Fruit fly (Drosophila melanogaster) whole organism, embryonic: ENCODE measurements around the gene CG13074.

Experiments used
- CG11560 ChIP-seq: fragments of 200-800 bp; sonication (Bioruptor generic); IDR thresholded peaks from 3 replicates; pipeline ENCODE4 v1.3.6; 2022; ENCODE audit warnings: missing biosample characterization, missing genetic modification characterization
- CG13287 ChIP-seq: fragments of 200-800 bp; sonication (Bioruptor generic); IDR thresholded peaks from 2 replicates; pipeline ENCODE4 v1.3.6; 2022; ENCODE audit warnings: missing biosample characterization, missing genetic modification characterization; ENCODE audit not compliant: partially characterized antibody
- CG13424 ChIP-seq: fragments of 200-800 bp; sonication (Bioruptor generic); optimal IDR thresholded peaks from 2 replicates; lab custom pipeline; 2019; ENCODE audit warnings: missing biosample characterization, mild to moderate bottlenecking, missing genetic modification characterization, moderate library complexity
- CG13624 ChIP-seq: fragments of 200-800 bp; sonication (Bioruptor generic); optimal IDR thresholded peaks from 2 replicates; lab custom pipeline; 2016; ENCODE audit warnings: missing biosample characterization, missing genetic modification characterization
- CG13894 ChIP-seq: fragments of 200-800 bp; sonication (Bioruptor generic); optimal IDR thresholded peaks from 3 replicates; lab custom pipeline; 2018; ENCODE audit warnings: missing biosample characterization, mild to moderate bottlenecking, missing genetic modification characterization, moderate library complexity
- CG15073 ChIP-seq: fragments of 200-800 bp; sonication (Bioruptor generic); optimal IDR thresholded peaks from 2 replicates; lab custom pipeline; 2016; ENCODE audit warnings: missing biosample characterization, missing genetic modification characterization
- CG1647 ChIP-seq: fragments of 200-800 bp; sonication (Bioruptor generic); optimal IDR thresholded peaks from 3 replicates; lab custom pipeline; 2016; ENCODE audit warnings: missing biosample characterization, missing genetic modification characterization
- CG17186 ChIP-seq: fragments of 200-800 bp; sonication (Bioruptor generic); optimal IDR thresholded peaks from 3 replicates; lab custom pipeline; 2017; ENCODE audit warnings: missing biosample characterization, missing genetic modification reagents, missing genetic modification characterization
- CG17361 ChIP-seq: fragments of 200-800 bp; sonication (Bioruptor generic); IDR thresholded peaks from 3 replicates; pipeline ENCODE4 v1.3.6; 2022; ENCODE audit warnings: missing biosample characterization, missing genetic modification characterization
- CG17568 ChIP-seq: fragments of 200-800 bp; sonication (Bioruptor generic); optimal IDR thresholded peaks from 2 replicates; lab custom pipeline; 2018; ENCODE audit warnings: missing biosample characterization, mild to moderate bottlenecking, missing genetic modification characterization, moderate library complexity
- CG2120 ChIP-seq: fragments of 200-800 bp; sonication (Bioruptor generic); optimal IDR thresholded peaks from 3 replicates; lab custom pipeline; 2016; ENCODE audit warnings: missing biosample characterization, missing genetic modification characterization
- CG2199 ChIP-seq: fragments of 200-800 bp; sonication (Bioruptor generic); IDR thresholded peaks from 3 replicates; pipeline ENCODE4 v1.3.6; 2022; ENCODE audit warnings: missing biosample characterization, missing genetic modification characterization
- CG2712 ChIP-seq: fragments of 200-800 bp; optimal IDR thresholded peaks from 3 replicates; lab custom pipeline; 2019; ENCODE audit warnings: missing biosample characterization, mild to moderate bottlenecking, missing genetic modification characterization, moderate library complexity
- CG3407 ChIP-seq: fragments of 200-800 bp; sonication (Bioruptor generic); optimal IDR thresholded peaks from 2 replicates; lab custom pipeline; 2018; ENCODE audit warnings: missing biosample characterization, mild to moderate bottlenecking, missing genetic modification characterization
- CG3838 ChIP-seq: fragments of 200-800 bp; sonication (Bioruptor generic); optimal IDR thresholded peaks from 3 replicates; lab custom pipeline; 2016; ENCODE audit warnings: missing biosample characterization, missing genetic modification characterization
- CG3995 ChIP-seq: fragments of 200-800 bp; sonication (Bioruptor generic); optimal IDR thresholded peaks from 3 replicates; lab custom pipeline; 2016; ENCODE audit warnings: missing biosample characterization, missing genetic modification characterization
- CG4404 ChIP-seq: fragments of 200-800 bp; sonication (Bioruptor generic); IDR thresholded peaks from 2 replicates; pipeline ENCODE4 v1.3.6; 2022; ENCODE audit warnings: missing biosample characterization, missing genetic modification characterization
- CG7372 ChIP-seq: fragments of 200-800 bp; sonication (Bioruptor generic); IDR thresholded peaks from 2 replicates; pipeline ENCODE4 v1.3.6; 2022; ENCODE audit warnings: missing biosample characterization, missing genetic modification characterization
- CG8290 ChIP-seq, 3 experiments: fragments of 200-800 bp; sonication (Bioruptor generic); optimal IDR thresholded peaks; 2 replicates each; lab custom pipeline; 2016 to 2019; ENCODE audit warnings: missing biosample characterization in 3 of 3, missing genetic modification characterization in 3 of 3, mild to moderate bottlenecking in 2 of 3, moderate library complexity in 1 of 3
- CG8478 ChIP-seq: fragments of >200 bp; optimal IDR thresholded peaks from 2 replicates; lab custom pipeline; 2018
- CG9215 ChIP-seq: fragments of 200-800 bp; sonication (Bioruptor generic); IDR thresholded peaks from 2 replicates; pipeline ENCODE4 v1.3.6; 2022; ENCODE audit warnings: missing biosample characterization, missing genetic modification characterization
- CG9727 ChIP-seq: fragments of 200-800 bp; sonication (Bioruptor generic); optimal IDR thresholded peaks from 3 replicates; lab custom pipeline; 2017; ENCODE audit warnings: missing biosample characterization, mild to moderate bottlenecking, missing genetic modification characterization
- CG9817 ChIP-seq: fragments of 200-800 bp; sonication (Bioruptor generic); optimal IDR thresholded peaks from 2 replicates; lab custom pipeline; 2018; ENCODE audit warnings: missing biosample characterization, mild to moderate bottlenecking, missing genetic modification characterization, moderate library complexity
- Dbx ChIP-seq: fragments of 200-800 bp; sonication (Bioruptor generic); IDR thresholded peaks from 3 replicates; pipeline ENCODE4 v1.3.6; 2022; ENCODE audit warnings: missing biosample characterization, missing genetic modification characterization
- Drgx ChIP-seq: fragments of 200-800 bp; sonication (Bioruptor generic); IDR thresholded peaks from 2 replicates; pipeline ENCODE4 v1.3.6; 2022; ENCODE audit warnings: missing biosample characterization, missing genetic modification characterization
- Hr51 ChIP-seq, 2 experiments: fragments of 200-800 bp; sonication (Bioruptor generic); optimal IDR thresholded peaks; 2 replicates in 1 of 2; 3 replicates in 1 of 2; lab custom pipeline; 2016 to 2018; ENCODE audit warnings: missing biosample characterization in 2 of 2, missing genetic modification characterization in 2 of 2, mild to moderate bottlenecking in 1 of 2, moderate library complexity in 1 of 2
- NFAT ChIP-seq: fragments of 200-800 bp; sonication (Bioruptor generic); IDR thresholded peaks from 2 replicates; pipeline ENCODE4 v1.3.6; 2022; ENCODE audit warnings: missing biosample characterization, missing genetic modification characterization
- Oaz ChIP-seq: fragments of 200-800 bp; sonication (Bioruptor generic); IDR thresholded peaks from 2 replicates; pipeline ENCODE4 v1.3.6; 2022; ENCODE audit warnings: missing biosample characterization, missing genetic modification characterization
- Optix ChIP-seq: fragments of 200-800 bp; sonication (Bioruptor generic); IDR thresholded peaks from 3 replicates; pipeline ENCODE4 v1.3.6; 2022; ENCODE audit warnings: missing biosample characterization, missing genetic modification characterization
- Ptx1 ChIP-seq: fragments of 200-800 bp; sonication (Bioruptor generic); IDR thresholded peaks from 2 replicates; pipeline ENCODE4 v1.3.6; 2022; ENCODE audit warnings: missing biosample characterization, missing genetic modification characterization
- Rx ChIP-seq: fragments of 200-800 bp; sonication (Bioruptor generic); IDR thresholded peaks from 2 replicates; pipeline ENCODE4 v1.3.6; 2022; ENCODE audit warnings: missing biosample characterization, missing genetic modification characterization
- Side ChIP-seq: fragments of 200-800 bp; sonication (Bioruptor generic); optimal IDR thresholded peaks from 2 replicates; lab custom pipeline; 2016; ENCODE audit warnings: missing biosample characterization, missing genetic modification characterization
- Sin3A ChIP-seq: fragments of >200 bp; optimal IDR thresholded peaks from 2 replicates; lab custom pipeline; 2018
- Trl ChIP-seq, 3 experiments: fragments of >200 bp in 2 of 3; fragments of 200-800 bp in 1 of 3; sonication (Bioruptor generic) in 1 of 3; optimal IDR thresholded peaks; 2 replicates in 1 of 3; 3 replicates in 2 of 3; lab custom pipeline; 2016 to 2017; ENCODE audit warnings: missing biosample characterization in 1 of 3, missing genetic modification characterization in 1 of 3
- amos ChIP-seq: fragments of 200-800 bp; sonication (Bioruptor generic); IDR thresholded peaks from 2 replicates; pipeline ENCODE4 v1.3.6; 2022; ENCODE audit warnings: missing biosample characterization, missing genetic modification characterization; ENCODE audit not compliant: partially characterized antibody
- bab2 ChIP-seq: fragments of 200-800 bp; sonication (Bioruptor generic); optimal IDR thresholded peaks from 2 replicates; lab custom pipeline; 2016; ENCODE audit warnings: missing biosample characterization, missing genetic modification characterization
- dpn ChIP-seq, 2 experiments: fragments of 200-800 bp; sonication (Bioruptor generic); optimal IDR thresholded peaks; 3 replicates each; lab custom pipeline; 2016; ENCODE audit warnings: missing biosample characterization in 2 of 2, missing genetic modification characterization in 2 of 2
- ewg ChIP-seq: fragments of 200-800 bp; sonication (Bioruptor generic); optimal IDR thresholded peaks from 3 replicates; lab custom pipeline; 2017; ENCODE audit warnings: mild to moderate bottlenecking, missing biosample characterization, missing genetic modification reagents, missing genetic modification characterization
- fd64A ChIP-seq: fragments of 200-800 bp; sonication (Bioruptor generic); optimal IDR thresholded peaks from 3 replicates; lab custom pipeline; 2018; ENCODE audit warnings: missing biosample characterization, mild to moderate bottlenecking, missing genetic modification characterization
- gce ChIP-seq: fragments of 200-800 bp; sonication (Bioruptor generic); IDR thresholded peaks from 3 replicates; pipeline ENCODE4 v1.3.6; 2022; ENCODE audit warnings: missing biosample characterization, missing genetic modification characterization
- hbn ChIP-seq: fragments of 200-800 bp; sonication (Bioruptor generic); IDR thresholded peaks from 2 replicates; pipeline ENCODE4 v1.3.6; 2022; ENCODE audit warnings: missing biosample characterization, missing genetic modification characterization; ENCODE audit not compliant: partially characterized antibody
- oc ChIP-seq: fragments of 200-800 bp; sonication (Bioruptor generic); optimal IDR thresholded peaks from 2 replicates; lab custom pipeline; 2018; ENCODE audit warnings: missing biosample characterization, mild to moderate bottlenecking, missing genetic modification characterization, moderate library complexity
- sc ChIP-seq, 3 experiments: fragments of >200 bp in 2 of 3; fragments of 200-800 bp in 1 of 3; sonication (Bioruptor generic) in 1 of 3; optimal IDR thresholded peaks; 2 replicates in 2 of 3; 3 replicates in 1 of 3; lab custom pipeline; 2017; ENCODE audit warnings: mild to moderate bottlenecking in 1 of 3, missing biosample characterization in 1 of 3, missing genetic modification characterization in 1 of 3, missing genetic modification reagents in 1 of 3
- schlank ChIP-seq: fragments of 200-800 bp; sonication (Bioruptor generic); optimal IDR thresholded peaks from 2 replicates; lab custom pipeline; 2018; ENCODE audit warnings: missing biosample characterization, mild to moderate bottlenecking, missing genetic modification characterization
- sug ChIP-seq: fragments of 200-800 bp; optimal IDR thresholded peaks from 2 replicates; lab custom pipeline; 2019; ENCODE audit warnings: missing biosample characterization, mild to moderate bottlenecking, missing genetic modification characterization, moderate library complexity
- trem ChIP-seq: fragments of 200-800 bp; optimal IDR thresholded peaks from 3 replicates; lab custom pipeline; 2019; ENCODE audit warnings: missing biosample characterization, mild to moderate bottlenecking, missing genetic modification characterization, moderate library complexity
- wor ChIP-seq: fragments of 200-800 bp; sonication (Bioruptor generic); IDR thresholded peaks from 2 replicates; pipeline ENCODE4 v1.3.6; 2022; ENCODE audit warnings: missing biosample characterization, missing genetic modification characterization
- z ChIP-seq: fragments of 200-800 bp; sonication (Bioruptor generic); IDR thresholded peaks from 3 replicates; pipeline ENCODE4 v1.3.6; 2022; ENCODE audit warnings: missing biosample characterization, missing genetic modification characterization
- zfh2 ChIP-seq: fragments of 200-800 bp; sonication (Bioruptor generic); optimal IDR thresholded peaks from 2 replicates; lab custom pipeline; 2016; ENCODE audit warnings: missing biosample characterization, missing genetic modification characterization

The CG13074 gene

DNA sequence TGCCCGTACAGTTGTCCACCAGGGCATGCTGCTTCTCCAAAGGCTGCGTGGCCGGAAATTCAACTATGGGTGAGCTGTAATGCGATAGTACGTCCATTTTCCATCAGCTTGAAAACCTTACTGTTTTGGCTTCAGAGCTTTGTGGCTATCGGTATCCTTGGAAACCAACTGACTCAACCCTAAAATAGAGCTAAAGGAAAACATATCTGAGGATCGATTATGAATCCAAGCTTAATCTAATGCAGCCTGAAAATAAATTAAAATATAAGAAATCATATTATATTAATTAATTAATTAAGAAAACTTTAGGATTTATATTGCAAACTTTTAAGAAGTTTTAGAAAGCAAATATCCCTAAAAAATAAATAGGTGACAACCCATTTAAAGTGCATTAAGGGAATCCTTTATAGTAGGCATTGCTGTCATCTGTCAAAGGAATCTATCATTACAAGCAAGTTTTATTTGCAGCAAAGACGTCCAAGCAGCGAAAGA, at the start of gene CG13074, which contains the start of gene ATPsynbetaL:
CG13074 (minus strand) TSS at position 101 of the 492 bp plus-strand sequence.
ATPsynbetaL (plus strand) TSS at position 442 of the 492 bp plus-strand sequence.
- TF ChIP-seq CG9727 (no peak), CG13287 (GFP tag; lab: Robert Waterston, UW) (no peak), CG17568 (GFP tag; lab: Kevin White, UChicago) (no peak), CG13424 (tag; lab: Kevin White, UChicago) (no peak), sc (optimal IDR thresholded peaks at IDR 0.05; lab: Kevin White, UChicago) (no peak), sc (GFP tag; optimal IDR thresholded peaks at IDR 0.05; lab: Kevin White, UChicago) (no peak), amos (GFP tag; lab: Robert Waterston, UW) (no peak), CG3995 (no peak), dpn (GFP tag; optimal IDR thresholded peaks at IDR 0.05; lab: Kevin White, UChicago) (no peak), CG1647 (GFP tag; lab: Kevin White, UChicago) (no peak), CG2712 (tag; lab: Kevin White, UChicago) (no peak), Oaz (no peak), fd64A (GFP tag; lab: Kevin White, UChicago) (no peak), NFAT (GFP tag; lab: Robert Waterston, UW) (no peak), bab2 (GFP tag; lab: Kevin White, UChicago) (no peak), Trl (optimal IDR thresholded peaks at IDR 0.05; lab: Kevin White, UChicago) (no peak), Trl (GFP tag; optimal IDR thresholded peaks at IDR 0.05; lab: Kevin White, UChicago) (no peak), CG8290 (GFP tag; optimal IDR thresholded peaks at IDR 0.05; lab: Kevin White, UChicago) (no peak), CG8290 (tag; optimal IDR thresholded peaks at IDR 0.05; lab: Kevin White, UChicago) (no peak), Sin3A (lab: Kevin White, UChicago) (no peak), CG15073 (no peak), ewg (GFP tag; lab: Kevin White, UChicago) (no peak)

DNA sequence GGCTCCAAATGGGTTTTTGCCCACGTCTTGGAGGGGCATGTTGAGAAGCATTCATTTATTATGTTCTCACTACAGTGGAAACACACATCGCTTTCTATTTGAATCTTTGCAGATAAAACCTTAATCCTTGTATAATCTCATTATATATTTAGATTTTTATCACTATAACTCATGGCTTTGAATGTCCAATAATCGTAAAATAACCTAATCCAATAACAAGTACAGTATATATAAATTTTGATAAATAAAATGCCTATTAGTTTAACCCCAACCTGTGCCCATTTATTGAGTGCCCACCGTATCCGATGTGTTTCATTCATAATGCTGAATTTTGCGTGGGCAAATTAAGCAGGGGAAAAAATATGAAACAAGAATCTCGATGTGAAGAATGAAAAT, 49.2 kb upstream of the CG13074 start:
- TF ChIP-seq CG8478 (no peak), CG17186 (GFP tag; lab: Kevin White, UChicago) (no peak), CG4404 (GFP tag; lab: Robert Waterston, UW) (no peak), zfh2 (GFP tag; lab: Kevin White, UChicago) (peak; percentile 9), Optix (GFP tag; lab: Robert Waterston, UW) (no peak), trem (tag; lab: Kevin White, UChicago) (no peak), Rx (GFP tag; lab: Robert Waterston, UW) (no peak), CG13424 (tag; lab: Kevin White, UChicago) (peak; percentile 55), CG9817 (tag; lab: Kevin White, UChicago) (peak; percentile 60), CG7372 (GFP tag; lab: Robert Waterston, UW) (0 out of 2 replicates have a peak, but pooled peaks have one; percentile 25), Dbx (GFP tag; lab: Robert Waterston, UW) (no peak), CG3838 (GFP tag; lab: Kevin White, UChicago) (no peak), CG2199 (no peak), Side (GFP tag; lab: Kevin White, UChicago) (no peak), wor (GFP tag; lab: Robert Waterston, UW) (no peak), oc (tag; lab: Kevin White, UChicago) (no peak), NFAT (GFP tag; lab: Robert Waterston, UW) (peak; percentile 52; the same call in 1 of the 2 replicates), CG3407 (GFP tag; lab: Kevin White, UChicago) (no peak), sug (peak; percentile 47), CG17361 (GFP tag; lab: Robert Waterston, UW) (0 out of 3 replicates have a peak, but pooled peaks have one; percentile 18), z (GFP tag; lab: Robert Waterston, UW) (no peak), CG11560 (0 out of 3 replicates have a peak, but pooled peaks have one; percentile 24), gce (no peak), CG9215 (GFP tag; lab: Robert Waterston, UW) (peak; percentile 44; the same call in 1 of the 2 replicates), Hr51 (GFP tag; optimal IDR thresholded peaks at IDR 0.05; lab: Kevin White, UChicago) (peak in 1 of 2 experiments; percentile 53), schlank (no peak), Ptx1 (GFP tag; lab: Robert Waterston, UW) (peak; percentile 63; the same call in 1 of the 2 replicates), CG13624 (GFP tag; lab: Kevin White, UChicago) (peak; percentile 28), Drgx (GFP tag; lab: Robert Waterston, UW) (no peak), CG13894 (tag; lab: Kevin White, UChicago) (peak; percentile 45), hbn (no peak), CG2120 (GFP tag; lab: Kevin White, UChicago) (peak; percentile 71)
